Fruit fly (Drosophila melanogaster) whole organism, embryonic: ENCODE results near the gene CG15536.

ENCODE experiments used
- Atf3 ChIP-seq: fragments of 200-800 bp; sonication (Bioruptor generic); optimal IDR thresholded peaks from 3 replicates; lab custom pipeline; 2016; ENCODE audit warnings: missing biosample characterization, missing genetic modification characterization
- Awh ChIP-seq: fragments of 200-800 bp; sonication (Bioruptor generic); IDR thresholded peaks from 2 replicates; pipeline ENCODE4, ENCODE4 v1.3.6; 2022; ENCODE audit warnings: missing biosample characterization, missing genetic modification characterization
- B-H1 ChIP-seq: fragments of 200-800 bp; sonication (Bioruptor generic); IDR thresholded peaks from 3 replicates; pipeline ENCODE4 v1.3.6; 2022; ENCODE audit warnings: missing biosample characterization, missing genetic modification characterization
- CG10267 ChIP-seq: fragments of 200-800 bp; sonication (Bioruptor generic); optimal IDR thresholded peaks from 2 replicates; lab custom pipeline; 2018; ENCODE audit warnings: missing biosample characterization, mild to moderate bottlenecking, missing genetic modification characterization, moderate library complexity
- CG10366 ChIP-seq: fragments of 200-800 bp; sonication (Bioruptor generic); IDR thresholded peaks from 2 replicates; pipeline ENCODE4 v1.3.6; 2022; ENCODE audit warnings: missing biosample characterization, missing genetic modification characterization
- CG10565 ChIP-seq: fragments of 200-800 bp; sonication (Bioruptor generic); optimal IDR thresholded peaks from 3 replicates; lab custom pipeline; 2016; ENCODE audit warnings: missing biosample characterization, mild to moderate bottlenecking, missing genetic modification characterization
- CG11560 ChIP-seq: fragments of 200-800 bp; sonication (Bioruptor generic); IDR thresholded peaks from 3 replicates; pipeline ENCODE4 v1.3.6; 2022; ENCODE audit warnings: missing biosample characterization, missing genetic modification characterization
- CG11696 ChIP-seq: fragments of 200-800 bp; sonication (Bioruptor generic); IDR thresholded peaks from 2 replicates; pipeline ENCODE4 v1.3.6; 2022; ENCODE audit warnings: missing biosample characterization, missing genetic modification characterization
- CG12659 ChIP-seq: fragments of 200-800 bp; sonication (Bioruptor generic); optimal IDR thresholded peaks from 3 replicates; lab custom pipeline; 2017; ENCODE audit warnings: mild to moderate bottlenecking, missing biosample characterization, missing genetic modification reagents, missing genetic modification characterization
- CG15479 ChIP-seq: fragments of 200-800 bp; sonication (Bioruptor generic); optimal IDR thresholded peaks from 3 replicates; lab custom pipeline; 2019; ENCODE audit warnings: missing biosample characterization, mild to moderate bottlenecking, missing genetic modification characterization, moderate library complexity
- CG15514 ChIP-seq: fragments of 200-800 bp; sonication (Bioruptor generic); optimal IDR thresholded peaks from 3 replicates; lab custom pipeline; 2017; ENCODE audit warnings: missing biosample characterization, missing genetic modification characterization, mild to moderate bottlenecking, moderate library complexity, missing genetic modification reagents
- CG16815 ChIP-seq: fragments of 200-800 bp; sonication (Bioruptor generic); optimal IDR thresholded peaks from 3 replicates; lab custom pipeline; 2017; ENCODE audit warnings: missing biosample characterization, mild to moderate bottlenecking, missing genetic modification characterization
- CG17612 ChIP-seq: fragments of 200-800 bp; sonication (Bioruptor generic); IDR thresholded peaks from 2 replicates; pipeline ENCODE4 v1.3.6; 2022; ENCODE audit warnings: missing biosample characterization, missing genetic modification characterization
- CG17829 ChIP-seq: fragments of 200-800 bp; optimal IDR thresholded peaks from 2 replicates; lab custom pipeline; 2019; ENCODE audit warnings: missing biosample characterization, mild to moderate bottlenecking, missing genetic modification characterization, moderate library complexity
- CG18476 ChIP-seq: fragments of 200-800 bp; sonication (Bioruptor generic); optimal IDR thresholded peaks from 2 replicates; lab custom pipeline; 2016; ENCODE audit warnings: missing biosample characterization, mild to moderate bottlenecking, missing genetic modification characterization
- CG2202 ChIP-seq: fragments of 200-800 bp; sonication (Bioruptor generic); optimal IDR thresholded peaks from 2 replicates; lab custom pipeline; 2018; ENCODE audit warnings: missing biosample characterization, mild to moderate bottlenecking, missing genetic modification characterization
- CG2875 ChIP-seq: fragments of 200-800 bp; sonication (Bioruptor generic); optimal IDR thresholded peaks from 2 replicates; lab custom pipeline; 2017; ENCODE audit warnings: missing biosample characterization, mild to moderate bottlenecking, missing genetic modification characterization, missing genetic modification reagents
- CG2889 ChIP-seq: fragments of 200-800 bp; sonication (Bioruptor generic); IDR thresholded peaks from 3 replicates; pipeline ENCODE4 v1.3.6; 2022; ENCODE audit warnings: missing biosample characterization, missing genetic modification characterization
- CG3163 ChIP-seq: fragments of 200-800 bp; sonication (Bioruptor generic); optimal IDR thresholded peaks from 3 replicates; lab custom pipeline; 2016; ENCODE audit warnings: missing biosample characterization, missing genetic modification characterization
- CG32532 ChIP-seq: fragments of 200-800 bp; sonication (Bioruptor generic); IDR thresholded peaks from 2 replicates; pipeline ENCODE4 v1.3.6; 2022; ENCODE audit warnings: missing biosample characterization, missing genetic modification characterization
- CG32772 ChIP-seq: fragments of 200-800 bp; sonication (Bioruptor generic); IDR thresholded peaks from 2 replicates; pipeline ENCODE4 v1.3.6; 2022; ENCODE audit warnings: missing biosample characterization, missing genetic modification characterization
- CG3847 ChIP-seq: fragments of 200-800 bp; sonication (Bioruptor generic); IDR thresholded peaks from 2 replicates; pipeline ENCODE4 v1.3.6; 2022; ENCODE audit warnings: missing biosample characterization, missing genetic modification characterization
- CG4820 ChIP-seq: fragments of 200-800 bp; sonication (Bioruptor generic); optimal IDR thresholded peaks from 3 replicates; lab custom pipeline; 2016; ENCODE audit warnings: missing biosample characterization, missing genetic modification characterization
- CG4854 ChIP-seq: fragments of 200-800 bp; sonication (Bioruptor generic); optimal IDR thresholded peaks from 2 replicates; lab custom pipeline; 2016; ENCODE audit warnings: missing biosample characterization, missing genetic modification characterization, inconsistent platforms
- CG7839 ChIP-seq: fragments of 200-800 bp; sonication (Bioruptor generic); optimal IDR thresholded peaks from 3 replicates; lab custom pipeline; 2018; ENCODE audit warnings: missing biosample characterization, mild to moderate bottlenecking, missing genetic modification characterization, moderate library complexity
- CG8478 ChIP-seq: fragments of >200 bp; optimal IDR thresholded peaks from 2 replicates; lab custom pipeline; 2018
- CHES-1-like ChIP-seq: fragments of 200-800 bp; sonication (Bioruptor generic); optimal IDR thresholded peaks from 2 replicates; lab custom pipeline; 2016; ENCODE audit warnings: missing biosample characterization, missing genetic modification characterization
- Chrac-16 ChIP-seq: fragments of 200-800 bp; sonication (Bioruptor generic); optimal IDR thresholded peaks from 3 replicates; lab custom pipeline; 2016; ENCODE audit warnings: missing biosample characterization, missing genetic modification characterization
- D19A ChIP-seq: fragments of 200-800 bp; optimal IDR thresholded peaks from 3 replicates; lab custom pipeline; 2019; ENCODE audit warnings: missing biosample characterization, mild to moderate bottlenecking, missing genetic modification characterization, moderate library complexity
- Dp ChIP-seq: fragments of 200-800 bp; sonication (Bioruptor generic); optimal IDR thresholded peaks from 2 replicates; lab custom pipeline; 2018; ENCODE audit warnings: missing biosample characterization, mild to moderate bottlenecking, missing genetic modification characterization, moderate library complexity
- H2.0 ChIP-seq: fragments of 200-800 bp; sonication (Bioruptor generic); IDR thresholded peaks from 2 replicates; pipeline ENCODE4 v1.3.6; 2022; ENCODE audit warnings: missing biosample characterization, missing genetic modification characterization
- HLH4C ChIP-seq: fragments of 200-800 bp; sonication (Bioruptor generic); IDR thresholded peaks from 3 replicates; pipeline ENCODE4 v1.3.6; 2022; ENCODE audit warnings: missing biosample characterization, missing genetic modification characterization; ENCODE audit not compliant: partially characterized antibody
- Kr ChIP-seq: fragments of 200-800 bp; sonication (Bioruptor generic); optimal IDR thresholded peaks from 2 replicates; lab custom pipeline; 2017; ENCODE audit warnings: missing biosample characterization, mild to moderate bottlenecking, missing genetic modification characterization
- NC2α ChIP-seq: fragments of 200-800 bp; sonication (Bioruptor generic); optimal IDR thresholded peaks from 2 replicates; lab custom pipeline; 2016; ENCODE audit warnings: missing biosample characterization, missing genetic modification characterization
- Xrp1 ChIP-seq: fragments of 200-800 bp; sonication (Bioruptor generic); IDR thresholded peaks from 2 replicates; pipeline ENCODE4 v1.3.6; 2022; ENCODE audit warnings: missing biosample characterization, missing genetic modification characterization
- chn ChIP-seq: fragments of 200-800 bp; sonication (Bioruptor generic); optimal IDR thresholded peaks from 2 replicates; lab custom pipeline; 2016; ENCODE audit warnings: missing biosample characterization, missing genetic modification characterization
- danr ChIP-seq: fragments of 200-800 bp; sonication (Bioruptor generic); IDR thresholded peaks from 2 replicates; pipeline ENCODE4 v1.3.6; 2022; ENCODE audit warnings: missing biosample characterization, missing genetic modification characterization
- dmrt99B ChIP-seq: fragments of 200-800 bp; sonication (Bioruptor generic); optimal IDR thresholded peaks from 2 replicates; lab custom pipeline; 2018; ENCODE audit warnings: missing biosample characterization, mild to moderate bottlenecking, missing genetic modification characterization, moderate library complexity
- eve ChIP-seq, 2 experiments: fragments of >200 bp; optimal IDR thresholded peaks; 2 replicates each; lab custom pipeline; 2017; ENCODE audit warnings: missing biosample characterization in 2 of 2, missing genetic modification characterization in 2 of 2
- fd96Cb ChIP-seq: fragments of 200-800 bp; sonication (Bioruptor generic); optimal IDR thresholded peaks from 2 replicates; lab custom pipeline; 2018; ENCODE audit warnings: missing biosample characterization, mild to moderate bottlenecking, missing genetic modification characterization, moderate library complexity
- ind ChIP-seq: fragments of 200-800 bp; sonication (Bioruptor generic); optimal IDR thresholded peaks from 3 replicates; lab custom pipeline; 2016; ENCODE audit warnings: missing biosample characterization, missing genetic modification characterization
- insv ChIP-seq, 2 experiments: fragments of 200-800 bp; sonication (Bioruptor generic); optimal IDR thresholded peaks; 3 replicates each; lab custom pipeline; 2016 to 2018; ENCODE audit warnings: missing biosample characterization in 2 of 2, missing genetic modification characterization in 2 of 2
- jumu ChIP-seq: fragments of 200-800 bp; sonication (Bioruptor generic); optimal IDR thresholded peaks from 3 replicates; lab custom pipeline; 2016; ENCODE audit warnings: missing biosample characterization, missing genetic modification characterization
- lov ChIP-seq, 2 experiments: fragments of 200-800 bp in 1 of 2; fragments of >200 bp in 1 of 2; sonication (Bioruptor generic) in 1 of 2; IDR thresholded peaks in 1 of 2; optimal IDR thresholded peaks in 1 of 2; 2 replicates in 1 of 2; 3 replicates in 1 of 2; pipeline versions ENCODE4 v1.3.6 to Lab custom; 2017 to 2022; ENCODE audit warnings: missing biosample characterization in 1 of 2, missing genetic modification characterization in 1 of 2
- oc ChIP-seq: fragments of 200-800 bp; sonication (Bioruptor generic); optimal IDR thresholded peaks from 2 replicates; lab custom pipeline; 2018; ENCODE audit warnings: missing biosample characterization, mild to moderate bottlenecking, missing genetic modification characterization, moderate library complexity
- pnt ChIP-seq: fragments of 200-800 bp; sonication (Bioruptor generic); optimal IDR thresholded peaks from 3 replicates; lab custom pipeline; 2016; ENCODE audit warnings: missing biosample characterization, missing genetic modification characterization
- pum ChIP-seq: fragments of 200-800 bp; sonication (Bioruptor generic); optimal IDR thresholded peaks from 2 replicates; lab custom pipeline; 2016; ENCODE audit warnings: missing biosample characterization, missing genetic modification characterization
- ro ChIP-seq: fragments of 200-800 bp; sonication (Bioruptor generic); IDR thresholded peaks from 2 replicates; pipeline ENCODE4 v1.3.6; 2022; ENCODE audit warnings: missing biosample characterization, missing genetic modification characterization
- sens-2 ChIP-seq: fragments of 200-800 bp; sonication (Bioruptor generic); IDR thresholded peaks from 2 replicates; pipeline ENCODE4 v1.3.6; 2022; ENCODE audit warnings: missing biosample characterization, missing genetic modification characterization
- sug ChIP-seq: fragments of 200-800 bp; optimal IDR thresholded peaks from 2 replicates; lab custom pipeline; 2019; ENCODE audit warnings: missing biosample characterization, mild to moderate bottlenecking, missing genetic modification characterization, moderate library complexity
- zfh1 ChIP-seq: fragments of 200-800 bp; sonication (Bioruptor generic); IDR thresholded peaks from 3 replicates; pipeline ENCODE4 v1.3.6; 2022; ENCODE audit warnings: missing biosample characterization, missing genetic modification characterization

CG15536 gene

dm6 chr3R:30413795-30414194, 11.2 kb downstream of the CG15536 start (continued):
- TF ChIP-seq insv (GFP tag; optimal IDR thresholded peaks at IDR 0.05; lab: Kevin White, UChicago) (no peak), CG7839 (tag; lab: Kevin White, UChicago) (peak; percentile 65), CG2202 (tag; lab: Kevin White, UChicago) (peak; percentile 31), CG4820 (peak; percentile 59), Awh (peak; percentile 74), CG11560 (tag; lab: Robert Waterston, UW) (no peak), Atf3 (GFP tag; lab: Kevin White, UChicago) (peak; percentile 37), ind (peak; percentile 49), CG10366 (GFP tag; lab: Robert Waterston, UW) (peak; percentile 70), CG16815 (GFP tag; lab: Kevin White, UChicago) (no peak), pnt (GFP tag; lab: Kevin White, UChicago) (peak; percentile 45), CG17829 (tag; lab: Kevin White, UChicago) (peak; percentile 45), lov (optimal IDR thresholded peaks at IDR 0.05; lab: Kevin White, UChicago) (no peak), lov (GFP tag; IDR thresholded peaks at IDR 0.05; lab: Robert Waterston, UW) (0 out of 3 replicates have a peak, but pooled peaks have one; percentile 57), CG10565 (GFP tag; lab: Kevin White, UChicago) (no peak), CG10267 (tag; lab: Kevin White, UChicago) (peak; percentile 46), CG15479 (GFP tag; lab: Kevin White, UChicago) (no peak), Kr (GFP tag; lab: Kevin White, UChicago) (no peak), CG3847 (GFP tag; lab: Robert Waterston, UW) (no peak), sens-2 (GFP tag; lab: Robert Waterston, UW) (peak; percentile 40; the same call in 1 of the 2 replicates), CG12659 (GFP tag; lab: Kevin White, UChicago) (peak; percentile 20), H2.0 (GFP tag; lab: Robert Waterston, UW) (0 out of 2 replicates have a peak, but pooled peaks have one; percentile 38), jumu (GFP tag; lab: Kevin White, UChicago) (no peak), zfh1 (peak; percentile 74), ro (no peak), danr (0 out of 2 replicates have a peak, but pooled peaks have one; percentile 16), pum (GFP tag; lab: Kevin White, UChicago) (peak; percentile 12), CG18476 (GFP tag; lab: Kevin White, UChicago) (no peak), eve (GFP tag; optimal IDR thresholded peaks at IDR 0.05; lab: Kevin White, UChicago) (peak in 1 of 2 experiments; percentile 14), CG3163 (no peak), chn (GFP tag; lab: Kevin White, UChicago) (peak; percentile 17), D19A (tag; lab: Kevin White, UChicago) (peak; percentile 16), Chrac-16 (GFP tag; lab: Kevin White, UChicago) (no peak), fd96Cb (tag; lab: Kevin White, UChicago) (peak; percentile 62), sug (no peak), HLH4C (GFP tag; lab: Robert Waterston, UW) (no peak), CG8478 (no peak), CG32532 (GFP tag; lab: Robert Waterston, UW) (peak; percentile 42; the same call in 1 of the 2 replicates), Xrp1 (GFP tag; lab: Robert Waterston, UW) (peak; percentile 78), B-H1 (peak; percentile 53; the same call in 2 of the 3 replicates), CG15514 (GFP tag; lab: Kevin White, UChicago) (peak; percentile 14), CG32772 (GFP tag; lab: Robert Waterston, UW) (peak; percentile 64; the same call in 1 of the 2 replicates), oc (tag; lab: Kevin White, UChicago) (peak; percentile 51), CG17612 (peak; percentile 39; the same call in 1 of the 2 replicates), CG11696 (GFP tag; lab: Robert Waterston, UW) (no peak), dmrt99B (tag; lab: Kevin White, UChicago) (peak; percentile 66), CG2889 (GFP tag; lab: Robert Waterston, UW) (peak; percentile 64; the same call in 2 of the 3 replicates), CG2875 (GFP tag; lab: Kevin White, UChicago) (peak; percentile 35), CHES-1-like (no peak), CG4854 (GFP tag; lab: Kevin White, UChicago) (no peak), Dp (GFP tag; lab: Kevin White, UChicago) (no peak), NC2α (GFP tag; lab: Kevin White, UChicago) (no peak)
